Worm (Caenorhabditis elegans) whole organism, early embryonic: Measurements from ENCODE around the gene T02D1.7.

Experiments used
- B0310.2 ChIP-seq: sonication (generic microtip); optimal IDR thresholded peaks from 2 replicates; lab custom pipeline; 2016; ENCODE audit warnings: mild to moderate bottlenecking, missing genetic modification characterization, missing compliant biosample characterization
- F13C5.2 ChIP-seq: sonication (generic microtip); optimal IDR thresholded peaks from 2 replicates; lab custom pipeline; 2017; ENCODE audit warnings: mild to moderate bottlenecking, missing genetic modification characterization, inconsistent platforms, missing compliant biosample characterization
- aly-1 ChIP-seq: sonication (generic microtip); optimal IDR thresholded peaks from 2 replicates; lab custom pipeline; 2016; ENCODE audit warnings: missing genetic modification characterization, missing compliant biosample characterization
- ama-1 ChIP-seq: fragments of 150-350 bp; optimal IDR thresholded peaks from 2 replicates; lab custom pipeline; 2014
- ceh-13 ChIP-seq: fragments of 200-800 bp; sonication (Bioruptor generic); optimal IDR thresholded peaks from 2 replicates; lab custom pipeline; 2018; ENCODE audit warnings: mild to moderate bottlenecking, missing genetic modification characterization, missing compliant biosample characterization
- ceh-36 ChIP-seq: sonication (generic microtip); optimal IDR thresholded peaks from 2 replicates; lab custom pipeline; 2016; ENCODE audit warnings: missing genetic modification characterization, inconsistent platforms, missing compliant biosample characterization
- ets-7 ChIP-seq: sonication (generic microtip); optimal IDR thresholded peaks from 2 replicates; lab custom pipeline; 2016; ENCODE audit warnings: missing genotype, missing genetic modification characterization, missing compliant biosample characterization
- flt-1 ChIP-seq: fragments of 200-800 bp; sonication (Bioruptor generic); IDR thresholded peaks from 2 replicates; pipeline ENCODE4 v1.3.6; 2022; ENCODE audit warnings: missing genetic modification characterization, missing compliant biosample characterization
- hmbx-1 ChIP-seq: sonication (generic microtip); optimal IDR thresholded peaks from 2 replicates; lab custom pipeline; 2016; ENCODE audit warnings: mild to moderate bottlenecking, missing genetic modification characterization, missing compliant biosample characterization
- hmg-4 ChIP-seq: fragments of 200-800 bp; sonication (Bioruptor generic); optimal IDR thresholded peaks from 2 replicates; lab custom pipeline; 2018; ENCODE audit warnings: mild to moderate bottlenecking, missing genetic modification characterization, missing compliant biosample characterization
- hnd-1 ChIP-seq: sonication (generic microtip); optimal IDR thresholded peaks from 2 replicates; lab custom pipeline; 2016; ENCODE audit warnings: missing genetic modification characterization, missing compliant biosample characterization
- pes-1 ChIP-seq: fragments of 200-800 bp; sonication (Bioruptor generic); IDR thresholded peaks from 2 replicates; pipeline ENCODE4 v1.3.6; 2022; ENCODE audit warnings: missing genetic modification reagents, missing genetic modification characterization, missing compliant biosample characterization
- scrt-1 ChIP-seq: fragments of 200-800 bp; sonication (Bioruptor generic); IDR thresholded peaks from 2 replicates; pipeline ENCODE4 v1.3.6; 2022; ENCODE audit warnings: missing genetic modification characterization, missing compliant biosample characterization
- sea-1 ChIP-seq: fragments of 200-800 bp; sonication (Bioruptor generic); conservative IDR thresholded peaks from 2 replicates; pipeline ENCODE4 v1.3.6; 2022; ENCODE audit warnings: missing genetic modification characterization, missing compliant biosample characterization
- tbx-11 ChIP-seq: fragments of 200-800 bp; sonication (Bioruptor generic); IDR thresholded peaks from 2 replicates; pipeline ENCODE4 v1.3.6; 2022; ENCODE audit warnings: missing genetic modification characterization, missing compliant biosample characterization
- tbx-37 ChIP-seq: fragments of 200-800 bp; sonication (Bioruptor generic); conservative IDR thresholded peaks from 2 replicates; pipeline ENCODE4 v1.3.6; 2022; ENCODE audit warnings: missing genetic modification reagents, missing genetic modification characterization, missing compliant biosample characterization
- tra-4 ChIP-seq: sonication (generic microtip); optimal IDR thresholded peaks from 2 replicates; lab custom pipeline; 2017; ENCODE audit warnings: missing genetic modification characterization, missing compliant biosample characterization

Gene T02D1.7

ce11 chrIV:17407025-17407424 is at the start of gene T02D1.7:
TSS of gene T02D1.7 (minus strand) at chrIV:17407125.
- TF ChIP-seq tra-4 = no peak
- TF ChIP-seq F13C5.2 = no peak
- no peak for TF ChIP-seq ama-1 (lab: Kevin White, UChicago)
- TF ChIP-seq aly-1 (tag; lab: Kevin White, UChicago) = no peak
- no peak for TF ChIP-seq hnd-1 (tag; lab: Kevin White, UChicago)
- no peak for TF ChIP-seq B0310.2 (tag; lab: Kevin White, UChicago)
- TF ChIP-seq ceh-13 (GFP tag; lab: Kevin White, UChicago) = no peak
- no peak for TF ChIP-seq ets-7 (tag; lab: Kevin White, UChicago)
- TF ChIP-seq hmbx-1 (tag; lab: Kevin White, UChicago) = no peak
- no peak for TF ChIP-seq sea-1 (GFP tag; lab: Robert Waterston, UW)
- no peak for TF ChIP-seq ceh-36 (tag; lab: Kevin White, UChicago)
- no peak for TF ChIP-seq tbx-11 (GFP tag; lab: Robert Waterston, UW)

ce11 chrIV:17453996-17454395 is 47.1 kb upstream of the T02D1.7 start:
- TF ChIP-seq sea-1 (GFP tag; lab: Robert Waterston, UW) (no peak), aly-1 (tag; lab: Kevin White, UChicago) (no peak)

- TF ChIP-seq ama-1 (lab: Kevin White, UChicago) = no peak
- TF ChIP-seq hmbx-1 (tag; lab: Kevin White, UChicago) = no peak
- no peak for TF ChIP-seq aly-1 (tag; lab: Kevin White, UChicago)
- TF ChIP-seq scrt-1 (GFP tag; lab: Robert Waterston, UW) = no peak
- TF ChIP-seq F13C5.2 = no peak
- no peak for TF ChIP-seq ets-7 (tag; lab: Kevin White, UChicago)
- TF ChIP-seq sea-1 (GFP tag; lab: Robert Waterston, UW) = no peak
- TF ChIP-seq flt-1 = no peak
- TF ChIP-seq tbx-11 (GFP tag; lab: Robert Waterston, UW) = no peak
- TF ChIP-seq tra-4 = no peak
- no peak for TF ChIP-seq ceh-36 (tag; lab: Kevin White, UChicago)
- TF ChIP-seq B0310.2 (tag; lab: Kevin White, UChicago) = no peak
- TF ChIP-seq pes-1 (GFP tag; lab: Robert Waterston, UW) = no peak
- no peak for TF ChIP-seq ceh-13 (GFP tag; lab: Kevin White, UChicago)
Observed at ce11 chrIV:17453200-17453599, 46.3 kb upstream of the T02D1.7 start.

ce11 chrIV:17450443-17450842 is 43.5 kb upstream of the T02D1.7 start, which contains the start of gene F11E6.8:
TSS of gene F11E6.8 (minus strand) at chrIV:17450543.
- no peak for TF ChIP-seq tbx-37 (GFP tag; lab: Robert Waterston, UW)
- TF ChIP-seq hmg-4 = no peak
- TF ChIP-seq ceh-13 (GFP tag; lab: Kevin White, UChicago) = no peak
- no peak for TF ChIP-seq scrt-1 (GFP tag; lab: Robert Waterston, UW)
- no peak for TF ChIP-seq F13C5.2
- no peak for TF ChIP-seq hnd-1 (tag; lab: Kevin White, UChicago)
- no peak for TF ChIP-seq ets-7 (tag; lab: Kevin White, UChicago)
- no peak for TF ChIP-seq pes-1 (GFP tag; lab: Robert Waterston, UW)
- no peak for TF ChIP-seq tbx-11 (GFP tag; lab: Robert Waterston, UW)
- no peak for TF ChIP-seq B0310.2 (tag; lab: Kevin White, UChicago)
- TF ChIP-seq ama-1 (lab: Kevin White, UChicago) = no peak
- no peak for TF ChIP-seq hmbx-1 (tag; lab: Kevin White, UChicago)
- no peak for TF ChIP-seq aly-1 (tag; lab: Kevin White, UChicago)
- TF ChIP-seq sea-1 (GFP tag; lab: Robert Waterston, UW) = no peak
- no peak for TF ChIP-seq tra-4
- no peak for TF ChIP-seq ceh-36 (tag; lab: Kevin White, UChicago)
- no peak for TF ChIP-seq flt-1

ce11 chrIV:17448319-17448718 is 41.4 kb upstream of the T02D1.7 start:
- TF ChIP-seq B0310.2 (tag; lab: Kevin White, UChicago) (no peak), ama-1 (lab: Kevin White, UChicago) (no peak), pes-1 (GFP tag; lab: Robert Waterston, UW) (no peak), tbx-37 (GFP tag; lab: Robert Waterston, UW) (no peak), hnd-1 (tag; lab: Kevin White, UChicago) (no peak), flt-1 (no peak), hmg-4 (no peak), tbx-11 (GFP tag; lab: Robert Waterston, UW) (no peak), scrt-1 (GFP tag; lab: Robert Waterston, UW) (no peak), sea-1 (GFP tag; lab: Robert Waterston, UW) (no peak)

ce11 chrIV:17442503-17442902 is 35.6 kb upstream of the T02D1.7 start, which contains the start of gene F11E6.11:
TSS of gene F11E6.11 (plus strand) at chrIV:17442827.
- TF ChIP-seq sea-1 (GFP tag; lab: Robert Waterston, UW) (no peak), ceh-13 (GFP tag; lab: Kevin White, UChicago) (no peak), hnd-1 (tag; lab: Kevin White, UChicago) (no peak), ama-1 (lab: Kevin White, UChicago) (no peak), tbx-11 (GFP tag; lab: Robert Waterston, UW) (no peak), hmbx-1 (tag; lab: Kevin White, UChicago) (no peak), tbx-37 (GFP tag; lab: Robert Waterston, UW) (no peak), flt-1 (no peak), pes-1 (GFP tag; lab: Robert Waterston, UW) (no peak), ceh-36 (tag; lab: Kevin White, UChicago) (no peak), tra-4 (no peak), hmg-4 (no peak), F13C5.2 (no peak), scrt-1 (GFP tag; lab: Robert Waterston, UW) (no peak), ets-7 (tag; lab: Kevin White, UChicago) (no peak), B0310.2 (tag; lab: Kevin White, UChicago) (no peak)

- TF ChIP-seq ama-1 (lab: Kevin White, UChicago) (no peak), hmbx-1 (tag; lab: Kevin White, UChicago) (no peak), scrt-1 (GFP tag; lab: Robert Waterston, UW) (no peak), ceh-13 (GFP tag; lab: Kevin White, UChicago) (no peak), tbx-37 (GFP tag; lab: Robert Waterston, UW) (no peak), hmg-4 (no peak), F13C5.2 (no peak), pes-1 (GFP tag; lab: Robert Waterston, UW) (no peak), hnd-1 (tag; lab: Kevin White, UChicago) (no peak)
Observed at ce11 chrIV:17441260-17441659, 34.3 kb upstream of the T02D1.7 start.
